Fruit fly (Drosophila melanogaster) whole organism, embryonic: ENCODE results near the gene Pcif1.
A peak's percentile ranks its signal among the peaks of the same experiment; 100 is the strongest.

ENCODE experiments used
- Bdp1 ChIP-seq: fragments of 200-800 bp; sonication (Bioruptor generic); optimal IDR thresholded peaks from 3 replicates; lab custom pipeline; 2016; ENCODE audit warnings: missing biosample characterization, missing genetic modification characterization
- CG10147 ChIP-seq: fragments of 200-800 bp; sonication (Bioruptor generic); optimal IDR thresholded peaks from 2 replicates; lab custom pipeline; 2019; ENCODE audit warnings: missing biosample characterization, mild to moderate bottlenecking, missing genetic modification characterization, moderate library complexity
- CG10274 ChIP-seq: fragments of 200-800 bp; sonication (Bioruptor generic); optimal IDR thresholded peaks from 3 replicates; lab custom pipeline; 2017; ENCODE audit warnings: missing biosample characterization, mild to moderate bottlenecking, missing genetic modification characterization
- CG10654 ChIP-seq: fragments of 200-800 bp; sonication (Bioruptor generic); optimal IDR thresholded peaks from 2 replicates; lab custom pipeline; 2016; ENCODE audit warnings: missing biosample characterization, missing genetic modification characterization
- CG11247 ChIP-seq: fragments of 200-800 bp; sonication (Bioruptor generic); IDR thresholded peaks from 2 replicates; pipeline ENCODE4 v1.3.6; 2022; ENCODE audit warnings: missing biosample characterization, missing genetic modification characterization
- CG12155 ChIP-seq: fragments of 200-800 bp; sonication (Bioruptor generic); optimal IDR thresholded peaks from 3 replicates; lab custom pipeline; 2016; ENCODE audit warnings: missing biosample characterization, missing genetic modification characterization
- CG12219 ChIP-seq: fragments of 200-800 bp; sonication (Bioruptor generic); optimal IDR thresholded peaks from 3 replicates; lab custom pipeline; 2018; ENCODE audit warnings: missing biosample characterization, mild to moderate bottlenecking, missing genetic modification characterization
- CG12942 ChIP-seq: fragments of 200-800 bp; sonication (Bioruptor generic); optimal IDR thresholded peaks from 3 replicates; lab custom pipeline; 2016; ENCODE audit warnings: missing biosample characterization, missing genetic modification characterization
- CG13123 ChIP-seq: fragments of 200-800 bp; sonication (Bioruptor generic); optimal IDR thresholded peaks from 2 replicates; lab custom pipeline; 2016; ENCODE audit warnings: missing biosample characterization, missing genetic modification characterization
- CG1602 ChIP-seq: fragments of 200-800 bp; sonication (Bioruptor generic); optimal IDR thresholded peaks from 3 replicates; lab custom pipeline; 2016; ENCODE audit warnings: missing biosample characterization, missing genetic modification characterization
- CG30403 ChIP-seq: fragments of 200-800 bp; sonication (Bioruptor generic); optimal IDR thresholded peaks from 3 replicates; lab custom pipeline; 2016; ENCODE audit warnings: missing biosample characterization, missing genetic modification characterization
- CG32772 ChIP-seq: fragments of 200-800 bp; sonication (Bioruptor generic); IDR thresholded peaks from 2 replicates; pipeline ENCODE4 v1.3.6; 2022; ENCODE audit warnings: missing biosample characterization, missing genetic modification characterization
- CG34422 ChIP-seq: fragments of 200-800 bp; sonication (Bioruptor generic); IDR thresholded peaks from 3 replicates; pipeline ENCODE4 v1.3.6; 2022; ENCODE audit warnings: missing biosample characterization, missing genetic modification characterization
- CG4360 ChIP-seq: fragments of 200-800 bp; sonication (Bioruptor generic); IDR thresholded peaks from 2 replicates; pipeline ENCODE4 v1.3.6; 2022; ENCODE audit warnings: missing biosample characterization, missing genetic modification characterization
- CG4424 ChIP-seq: fragments of 200-800 bp; sonication (Bioruptor generic); optimal IDR thresholded peaks from 3 replicates; lab custom pipeline; 2016; ENCODE audit warnings: missing biosample characterization, missing genetic modification characterization
- CG4854 ChIP-seq: fragments of 200-800 bp; sonication (Bioruptor generic); optimal IDR thresholded peaks from 2 replicates; lab custom pipeline; 2016; ENCODE audit warnings: missing biosample characterization, missing genetic modification characterization, inconsistent platforms
- CG5245 ChIP-seq: fragments of 200-800 bp; sonication (Bioruptor generic); optimal IDR thresholded peaks from 3 replicates; lab custom pipeline; 2016; ENCODE audit warnings: missing biosample characterization, missing genetic modification characterization
- CG8089 ChIP-seq: fragments of 200-800 bp; sonication (Bioruptor generic); optimal IDR thresholded peaks from 3 replicates; lab custom pipeline; 2016; ENCODE audit warnings: missing biosample characterization, missing genetic modification characterization
- CTCF ChIP-seq: fragments of 200-800 bp; sonication (Bioruptor generic); optimal IDR thresholded peaks from 2 replicates; lab custom pipeline; 2017; ENCODE audit warnings: missing biosample characterization, mild to moderate bottlenecking, missing genetic modification characterization, moderate library complexity
- Chrac-16 ChIP-seq: fragments of 200-800 bp; sonication (Bioruptor generic); optimal IDR thresholded peaks from 3 replicates; lab custom pipeline; 2016; ENCODE audit warnings: missing biosample characterization, missing genetic modification characterization
- Dfd ChIP-seq, 2 experiments: fragments of >200 bp; optimal IDR thresholded peaks; 2 replicates each; lab custom pipeline; 2017; ENCODE audit warnings: missing biosample characterization in 2 of 2, missing genetic modification characterization in 2 of 2
- Doc2 ChIP-seq: fragments of 200-800 bp; sonication (Bioruptor generic); IDR thresholded peaks from 2 replicates; pipeline ENCODE4 v1.3.6; 2022; ENCODE audit warnings: missing biosample characterization, missing genetic modification characterization
- Elba2 ChIP-seq: fragments of 200-800 bp; sonication (Bioruptor generic); optimal IDR thresholded peaks from 3 replicates; lab custom pipeline; 2016; ENCODE audit warnings: missing biosample characterization, missing genetic modification characterization
- GATAe ChIP-seq: fragments of 200-800 bp; sonication (Bioruptor generic); conservative IDR thresholded peaks from 2 replicates; pipeline ENCODE4 v1.3.6; 2022; ENCODE audit warnings: missing biosample characterization, missing genetic modification characterization
- Gug ChIP-seq: fragments of 200-800 bp; sonication (Bioruptor generic); IDR thresholded peaks from 4 replicates; pipeline ENCODE4 v1.3.6; 2022; ENCODE audit warnings: missing biosample characterization, missing genetic modification characterization
- HLH54F ChIP-seq: fragments of 200-800 bp; sonication (Bioruptor generic); optimal IDR thresholded peaks from 3 replicates; lab custom pipeline; 2016; ENCODE audit warnings: missing biosample characterization, missing genetic modification characterization
- MBD-R2 ChIP-seq: fragments of 200-800 bp; sonication (Bioruptor generic); IDR thresholded peaks from 2 replicates; pipeline ENCODE4 v1.3.6; 2022; ENCODE audit warnings: missing biosample characterization, missing genetic modification characterization
- Mrtf ChIP-seq: fragments of 200-800 bp; sonication (Bioruptor generic); IDR thresholded peaks from 3 replicates; pipeline ENCODE4 v1.3.6; 2022; ENCODE audit warnings: missing biosample characterization, missing genetic modification characterization
- Nf-YB ChIP-seq: fragments of 200-800 bp; sonication (Bioruptor generic); optimal IDR thresholded peaks from 3 replicates; lab custom pipeline; 2019; ENCODE audit warnings: missing biosample characterization, mild to moderate bottlenecking, missing genetic modification characterization, moderate library complexity
- Nf-YC ChIP-seq: fragments of 200-800 bp; optimal IDR thresholded peaks from 3 replicates; lab custom pipeline; 2019; ENCODE audit warnings: missing biosample characterization, mild to moderate bottlenecking, missing genetic modification characterization, moderate library complexity
- Optix ChIP-seq: fragments of 200-800 bp; sonication (Bioruptor generic); IDR thresholded peaks from 3 replicates; pipeline ENCODE4 v1.3.6; 2022; ENCODE audit warnings: missing biosample characterization, missing genetic modification characterization
- Tbp ChIP-seq: fragments of >200 bp; optimal IDR thresholded peaks from 2 replicates; lab custom pipeline; 2018; ENCODE audit warnings: missing biosample characterization, missing genetic modification characterization
- amos ChIP-seq: fragments of 200-800 bp; sonication (Bioruptor generic); IDR thresholded peaks from 2 replicates; pipeline ENCODE4 v1.3.6; 2022; ENCODE audit warnings: missing biosample characterization, missing genetic modification characterization; ENCODE audit not compliant: partially characterized antibody
- bab2 ChIP-seq: fragments of 200-800 bp; sonication (Bioruptor generic); optimal IDR thresholded peaks from 2 replicates; lab custom pipeline; 2016; ENCODE audit warnings: missing biosample characterization, missing genetic modification characterization
- chm ChIP-seq: fragments of 200-800 bp; sonication (Bioruptor generic); IDR thresholded peaks from 2 replicates; pipeline ENCODE4 v1.3.6; 2022; ENCODE audit warnings: missing biosample characterization, missing genetic modification characterization
- dpn ChIP-seq, 2 experiments: fragments of 200-800 bp; sonication (Bioruptor generic); optimal IDR thresholded peaks; 3 replicates each; lab custom pipeline; 2016; ENCODE audit warnings: missing biosample characterization in 2 of 2, missing genetic modification characterization in 2 of 2
- eyg ChIP-seq: fragments of 200-800 bp; sonication (Bioruptor generic); optimal IDR thresholded peaks from 3 replicates; lab custom pipeline; 2016; ENCODE audit warnings: missing biosample characterization, missing genetic modification characterization
- gsb ChIP-seq: fragments of 200-800 bp; sonication (Bioruptor generic); IDR thresholded peaks from 2 replicates; pipeline ENCODE4 v1.3.6; 2022; ENCODE audit warnings: missing biosample characterization, missing genetic modification characterization
- ind ChIP-seq: fragments of 200-800 bp; sonication (Bioruptor generic); optimal IDR thresholded peaks from 3 replicates; lab custom pipeline; 2016; ENCODE audit warnings: missing biosample characterization, missing genetic modification characterization
- jumu ChIP-seq: fragments of 200-800 bp; sonication (Bioruptor generic); optimal IDR thresholded peaks from 3 replicates; lab custom pipeline; 2016; ENCODE audit warnings: missing biosample characterization, missing genetic modification characterization
- nau ChIP-seq: fragments of 200-800 bp; sonication (Bioruptor generic); optimal IDR thresholded peaks from 3 replicates; lab custom pipeline; 2017; ENCODE audit warnings: missing biosample characterization, mild to moderate bottlenecking, missing genetic modification characterization, missing genetic modification reagents
- nerfin-1 ChIP-seq: fragments of 200-800 bp; sonication (Bioruptor generic); optimal IDR thresholded peaks from 3 replicates; lab custom pipeline; 2019; ENCODE audit warnings: missing biosample characterization, mild to moderate bottlenecking, missing genetic modification characterization, moderate library complexity
- nerfin-2 ChIP-seq: fragments of 200-800 bp; sonication (Bioruptor generic); IDR thresholded peaks from 2 replicates; pipeline ENCODE4 v1.3.6; 2022; ENCODE audit warnings: missing biosample characterization, missing genetic modification characterization; ENCODE audit not compliant: partially characterized antibody
- odd ChIP-seq: fragments of 200-800 bp; sonication (Bioruptor generic); optimal IDR thresholded peaks from 2 replicates; lab custom pipeline; 2017; ENCODE audit warnings: missing biosample characterization, mild to moderate bottlenecking, missing genetic modification characterization
- onecut ChIP-seq: fragments of 200-800 bp; sonication (Bioruptor generic); IDR thresholded peaks from 2 replicates; pipeline ENCODE4 v1.3.6; 2022; ENCODE audit warnings: missing biosample characterization, missing genetic modification characterization
- p53 ChIP-seq: fragments of 200-800 bp; sonication (Bioruptor generic); optimal IDR thresholded peaks from 2 replicates; lab custom pipeline; 2016; ENCODE audit warnings: missing biosample characterization, missing genetic modification characterization
- prd ChIP-seq, 3 experiments: fragments of >200 bp in 2 of 3; fragments of 200-800 bp in 1 of 3; sonication (Bioruptor generic) in 1 of 3; optimal IDR thresholded peaks in 2 of 3; IDR thresholded peaks in 1 of 3; 2 replicates in 2 of 3; 3 replicates in 1 of 3; pipeline versions ENCODE4 v1.3.6 to Lab custom; 2017 to 2022; ENCODE audit warnings: missing biosample characterization in 1 of 3, missing genetic modification characterization in 1 of 3
- scrt ChIP-seq: fragments of 200-800 bp; sonication (Bioruptor generic); optimal IDR thresholded peaks from 2 replicates; lab custom pipeline; 2018; ENCODE audit warnings: missing biosample characterization, mild to moderate bottlenecking, missing genetic modification characterization, moderate library complexity
- trh ChIP-seq: fragments of 200-800 bp; sonication (Bioruptor generic); optimal IDR thresholded peaks from 2 replicates; lab custom pipeline; 2016; ENCODE audit warnings: missing biosample characterization, missing genetic modification characterization
- vnd ChIP-seq: fragments of 200-800 bp; sonication (Bioruptor generic); IDR thresholded peaks from 3 replicates; pipeline ENCODE4 v1.3.6; 2022; ENCODE audit warnings: missing biosample characterization, missing genetic modification characterization; ENCODE audit not compliant: partially characterized antibody

Pcif1 gene

dm6 chr3L:20771891-20772646 is 13.9 kb downstream of the Pcif1 start (continued):
- peak; percentile 14 for TF ChIP-seq CTCF (GFP tag; lab: Kevin White, UChicago)
- peak; percentile 62 for TF ChIP-seq Elba2 (GFP tag; lab: Kevin White, UChicago)
- TF ChIP-seq CG12155 (GFP tag; lab: Kevin White, UChicago), result peak; percentile 71
- TF ChIP-seq gsb (GFP tag; lab: Robert Waterston, UW), result peak; percentile 57
- peak; percentile 55 for TF ChIP-seq CG10147 (GFP tag; lab: Kevin White, UChicago)
- peak; percentile 64 for TF ChIP-seq eyg
- no peak for TF ChIP-seq Doc2 (GFP tag; lab: Robert Waterston, UW)
- no peak for TF ChIP-seq amos (GFP tag; lab: Robert Waterston, UW)
- peak; percentile 87 for TF ChIP-seq CG34422 (GFP tag; lab: Robert Waterston, UW)
- TF ChIP-seq CG10654 (GFP tag; lab: Kevin White, UChicago), result peak; percentile 61
- TF ChIP-seq odd (GFP tag; lab: Kevin White, UChicago), result peak; percentile 55
- no peak for TF ChIP-seq nau (GFP tag; lab: Kevin White, UChicago)
- TF ChIP-seq CG4424, result peak; percentile 79
- no peak for TF ChIP-seq nerfin-2
- peak; percentile 75 for TF ChIP-seq ind
- TF ChIP-seq Nf-YC (tag; lab: Kevin White, UChicago), result no peak
- peak; percentile 73 for TF ChIP-seq Chrac-16
- TF ChIP-seq CG12219 (GFP tag; lab: Kevin White, UChicago), result peak; percentile 86
- TF ChIP-seq CG10274 (GFP tag; lab: Kevin White, UChicago), result peak; percentile 25
- peak; percentile 64 for TF ChIP-seq Bdp1
- TF ChIP-seq onecut (GFP tag; lab: Robert Waterston, UW), result peak; percentile 81
- no peak for TF ChIP-seq GATAe (GFP tag; lab: Robert Waterston, UW)
- peak; percentile 51; the same call in 1 of the 2 replicates for TF ChIP-seq CG4360 (GFP tag; lab: Robert Waterston, UW)
- TF ChIP-seq chm (GFP tag; lab: Robert Waterston, UW), result peak; percentile 86
- peak; percentile 49 for TF ChIP-seq nerfin-1 (tag; lab: Kevin White, UChicago)
- peak; percentile 16 for TF ChIP-seq trh
- TF ChIP-seq CG32772, result peak; percentile 66; the same call in 1 of the 2 replicates
- TF ChIP-seq jumu, result peak; percentile 67
- TF ChIP-seq p53 (GFP tag; lab: Kevin White, UChicago), result no peak
- TF ChIP-seq CG8089, result peak; percentile 1
- TF ChIP-seq MBD-R2 (GFP tag; lab: Robert Waterston, UW), result peak; percentile 46; the same call in 1 of the 2 replicates
- TF ChIP-seq bab2 (GFP tag; lab: Kevin White, UChicago), result peak; percentile 77
- TF ChIP-seq scrt, result peak; percentile 66
- TF ChIP-seq Tbp (GFP tag; lab: Kevin White, UChicago), result no peak
- TF ChIP-seq vnd (GFP tag; lab: Robert Waterston, UW), result no peak
- no peak for TF ChIP-seq prd (optimal IDR thresholded peaks at IDR 0.05; lab: Kevin White, UChicago)
- peak; percentile 82 for TF ChIP-seq prd (GFP tag; IDR thresholded peaks at IDR 0.05; lab: Robert Waterston, UW)
- peak; percentile 66 for TF ChIP-seq CG4854 (GFP tag; lab: Kevin White, UChicago)
- TF ChIP-seq CG1602 (GFP tag; lab: Kevin White, UChicago), result peak; percentile 73
- peak; percentile 51 for TF ChIP-seq Nf-YB
- peak; percentile 76 for TF ChIP-seq CG5245
- TF ChIP-seq CG12942 (GFP tag; lab: Kevin White, UChicago), result peak; percentile 64
- TF ChIP-seq dpn (GFP tag; optimal IDR thresholded peaks at IDR 0.05; lab: Kevin White, UChicago), result peak; percentile 53 to 73
- TF ChIP-seq Optix, result 0 out of 3 replicates have a peak, but pooled peaks have one; percentile 44
- peak; percentile 85 for TF ChIP-seq CG30403
- TF ChIP-seq Mrtf, result peak; percentile 57; the same call in 1 of the 3 replicates
- TF ChIP-seq Gug (GFP tag; lab: Robert Waterston, UW), result peak; percentile 71; the same call in 3 of the 4 replicates
- no peak for TF ChIP-seq Dfd (GFP tag; optimal IDR thresholded peaks at IDR 0.05; lab: Kevin White, UChicago)
- peak; percentile 64 for TF ChIP-seq CG13123
- TF ChIP-seq CG11247 (GFP tag; lab: Robert Waterston, UW), result peak; percentile 78
- peak; percentile 51 for TF ChIP-seq HLH54F (GFP tag; lab: Kevin White, UChicago)
